Worm (Caenorhabditis elegans) whole organism, midembryonic: ENCODE results near the gene ppm-1.A.

Source experiments
- cog-1 ChIP-seq: sonication (generic microtip); optimal IDR thresholded peaks from 2 replicates; lab custom pipeline; 2016; ENCODE audit warnings: missing genetic modification characterization, missing compliant biosample characterization
- flt-1 ChIP-seq: fragments of 200-800 bp; sonication (Bioruptor generic); IDR thresholded peaks from 2 replicates; pipeline ENCODE4 v1.3.6; 2022; ENCODE audit warnings: missing genetic modification characterization, missing compliant biosample characterization
- med-1 ChIP-seq: sonication (generic microtip); optimal IDR thresholded peaks from 2 replicates; lab custom pipeline; 2017; ENCODE audit warnings: missing genetic modification characterization, mild to moderate bottlenecking, missing compliant biosample characterization, antibody characterized with exemption, missing genetic modification reagents; ENCODE audit not compliant: insufficient read depth
- ref-1 ChIP-seq: fragments of 200-800 bp; sonication (Bioruptor generic); conservative IDR thresholded peaks from 2 replicates; pipeline ENCODE4 v1.3.6; 2022; ENCODE audit warnings: missing genetic modification reagents, missing genetic modification characterization, missing compliant biosample characterization
- ztf-23 ChIP-seq: fragments of 200-800 bp; sonication (Bioruptor generic); IDR thresholded peaks from 2 replicates; pipeline ENCODE4 v1.3.6; 2022; ENCODE audit warnings: missing genetic modification reagents, missing genetic modification characterization, missing compliant biosample characterization
- ztf-29 ChIP-seq: fragments of 200-800 bp; sonication (Bioruptor generic); IDR thresholded peaks from 2 replicates; pipeline ENCODE4 v1.3.6; 2022; ENCODE audit warnings: missing genetic modification reagents, missing genetic modification characterization, missing compliant biosample characterization

DNA sequence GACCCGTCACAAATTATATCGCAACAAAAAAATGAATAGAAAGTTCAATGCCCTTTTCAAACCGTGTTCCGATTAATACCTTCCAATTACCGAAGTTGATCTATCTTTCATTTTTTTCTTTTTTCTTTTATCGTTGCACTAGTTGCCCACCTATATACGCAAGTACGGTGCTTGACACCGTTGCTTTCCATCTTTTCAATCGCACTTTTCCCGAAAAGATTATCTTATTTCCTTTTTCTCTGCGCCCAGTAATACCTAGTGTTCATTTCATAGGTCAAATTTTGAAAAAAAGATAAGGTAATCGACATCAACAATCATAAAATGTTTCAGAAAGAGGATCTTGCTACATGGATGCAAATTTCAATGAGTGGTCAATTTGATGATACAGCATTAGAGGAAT is 6.6 kb downstream of the ppm-1.A start:
- TF ChIP-seq cog-1 (tag; lab: Kevin White, UChicago) (no peak), ztf-29 (GFP tag; lab: Robert Waterston, UW) (no peak), ref-1 (GFP tag; lab: Robert Waterston, UW) (no peak), ztf-23 (GFP tag; lab: Robert Waterston, UW) (no peak), med-1 (GFP tag; lab: Kevin White, UChicago) (no peak), flt-1 (no peak)
